Fruit fly (Drosophila melanogaster): ENCODE measurements around the gene CG43843.

- no peak for TF ChIP-seq OdsH (GFP tag; optimal IDR thresholded peaks at IDR 0.05)
- TF ChIP-seq CG32264 (GFP tag; optimal IDR thresholded peaks at IDR 0.05), result no peak
- TF ChIP-seq Myc (optimal IDR thresholded peaks at IDR 0.05), result no peak
- no peak for TF ChIP-seq Vsx2 (GFP tag; optimal IDR thresholded peaks at IDR 0.05; ENCODE audit: partially characterized antibody)
- no peak for TF ChIP-seq Hr78 (GFP tag; optimal IDR thresholded peaks at IDR 0.05)
These were observed 19.3 kb upstream of the CG43843 start, which contains the start of gene CG32547 for dm6 chrX:18479307-18480134.

Measured in whole organism, wandering third instar larva.